Fruit fly (Drosophila melanogaster) whole organism, embryonic: ENCODE data around the gene CG43248.
A peak's percentile ranks its signal among the peaks of the same experiment; 100 is the strongest.

ENCODE experiments used
- Aef1 ChIP-seq: fragments of 200-800 bp; sonication (Bioruptor generic); IDR thresholded peaks from 3 replicates; pipeline ENCODE4 v1.3.6; 2022; ENCODE audit warnings: missing biosample characterization, missing genetic modification characterization
- Bteb2 ChIP-seq: fragments of 200-800 bp; sonication (Bioruptor generic); optimal IDR thresholded peaks from 2 replicates; lab custom pipeline; 2016; ENCODE audit warnings: missing biosample characterization, missing genetic modification characterization
- CG10321 ChIP-seq: fragments of 200-800 bp; sonication (Bioruptor generic); IDR thresholded peaks from 2 replicates; pipeline ENCODE4 v1.3.6; 2022; ENCODE audit warnings: missing biosample characterization, missing genetic modification characterization
- CG10366 ChIP-seq: fragments of 200-800 bp; sonication (Bioruptor generic); IDR thresholded peaks from 2 replicates; pipeline ENCODE4 v1.3.6; 2022; ENCODE audit warnings: missing biosample characterization, missing genetic modification characterization
- CG12942 ChIP-seq: fragments of 200-800 bp; sonication (Bioruptor generic); optimal IDR thresholded peaks from 3 replicates; lab custom pipeline; 2016; ENCODE audit warnings: missing biosample characterization, missing genetic modification characterization
- CG14050 ChIP-seq: fragments of 200-800 bp; sonication (Bioruptor generic); IDR thresholded peaks from 3 replicates; pipeline ENCODE4 v1.3.6; 2022; ENCODE audit warnings: missing biosample characterization, missing genetic modification characterization
- CG15269 ChIP-seq: fragments of 200-800 bp; sonication (Bioruptor generic); optimal IDR thresholded peaks from 2 replicates; lab custom pipeline; 2018; ENCODE audit warnings: missing biosample characterization, mild to moderate bottlenecking, missing genetic modification characterization, moderate library complexity
- CG16779 ChIP-seq: fragments of 200-800 bp; sonication (Bioruptor generic); IDR thresholded peaks from 2 replicates; pipeline ENCODE4 v1.3.6; 2022; ENCODE audit warnings: missing biosample characterization, missing genetic modification characterization
- CG16815 ChIP-seq: fragments of 200-800 bp; sonication (Bioruptor generic); optimal IDR thresholded peaks from 3 replicates; lab custom pipeline; 2017; ENCODE audit warnings: missing biosample characterization, mild to moderate bottlenecking, missing genetic modification characterization
- CG17361 ChIP-seq: fragments of 200-800 bp; sonication (Bioruptor generic); IDR thresholded peaks from 3 replicates; pipeline ENCODE4 v1.3.6; 2022; ENCODE audit warnings: missing biosample characterization, missing genetic modification characterization
- CG2202 ChIP-seq: fragments of 200-800 bp; sonication (Bioruptor generic); optimal IDR thresholded peaks from 2 replicates; lab custom pipeline; 2018; ENCODE audit warnings: missing biosample characterization, mild to moderate bottlenecking, missing genetic modification characterization
- CG30431 ChIP-seq: fragments of 200-800 bp; sonication (Bioruptor generic); optimal IDR thresholded peaks from 2 replicates; lab custom pipeline; 2017; ENCODE audit warnings: missing biosample characterization, missing genetic modification characterization
- CG32532 ChIP-seq: fragments of 200-800 bp; sonication (Bioruptor generic); IDR thresholded peaks from 2 replicates; pipeline ENCODE4 v1.3.6; 2022; ENCODE audit warnings: missing biosample characterization, missing genetic modification characterization
- CG32772 ChIP-seq: fragments of 200-800 bp; sonication (Bioruptor generic); IDR thresholded peaks from 2 replicates; pipeline ENCODE4 v1.3.6; 2022; ENCODE audit warnings: missing biosample characterization, missing genetic modification characterization
- CG3281 ChIP-seq: fragments of 200-800 bp; sonication (Bioruptor generic); optimal IDR thresholded peaks from 3 replicates; lab custom pipeline; 2017; ENCODE audit warnings: missing biosample characterization, mild to moderate bottlenecking, missing genetic modification characterization
- CG3407 ChIP-seq: fragments of 200-800 bp; sonication (Bioruptor generic); optimal IDR thresholded peaks from 2 replicates; lab custom pipeline; 2018; ENCODE audit warnings: missing biosample characterization, mild to moderate bottlenecking, missing genetic modification characterization
- CG4360 ChIP-seq: fragments of 200-800 bp; sonication (Bioruptor generic); IDR thresholded peaks from 2 replicates; pipeline ENCODE4 v1.3.6; 2022; ENCODE audit warnings: missing biosample characterization, missing genetic modification characterization
- CG4404 ChIP-seq: fragments of 200-800 bp; sonication (Bioruptor generic); IDR thresholded peaks from 2 replicates; pipeline ENCODE4 v1.3.6; 2022; ENCODE audit warnings: missing biosample characterization, missing genetic modification characterization
- CG6254 ChIP-seq: fragments of 200-800 bp; sonication (Bioruptor generic); optimal IDR thresholded peaks from 3 replicates; lab custom pipeline; 2017; ENCODE audit warnings: mild to moderate bottlenecking, missing biosample characterization, missing genetic modification reagents, missing genetic modification characterization
- CG6683 ChIP-seq: fragments of 200-800 bp; sonication (Bioruptor generic); optimal IDR thresholded peaks from 2 replicates; lab custom pipeline; 2017; ENCODE audit warnings: missing biosample characterization, mild to moderate bottlenecking, missing genetic modification characterization, missing genetic modification reagents
- CG8944 ChIP-seq: fragments of 200-800 bp; sonication (Bioruptor generic); optimal IDR thresholded peaks from 3 replicates; lab custom pipeline; 2016; ENCODE audit warnings: missing biosample characterization, missing genetic modification characterization
- CHES-1-like ChIP-seq: fragments of 200-800 bp; sonication (Bioruptor generic); optimal IDR thresholded peaks from 2 replicates; lab custom pipeline; 2016; ENCODE audit warnings: missing biosample characterization, missing genetic modification characterization
- Ets97D ChIP-seq: fragments of 200-800 bp; sonication (Bioruptor generic); optimal IDR thresholded peaks from 3 replicates; lab custom pipeline; 2016; ENCODE audit warnings: missing biosample characterization, missing genetic modification characterization
- Fer3 ChIP-seq: fragments of 200-800 bp; sonication (Bioruptor generic); optimal IDR thresholded peaks from 2 replicates; lab custom pipeline; 2018; ENCODE audit warnings: missing biosample characterization, mild to moderate bottlenecking, missing genetic modification characterization, moderate library complexity
- HmgD ChIP-seq: fragments of 200-800 bp; sonication (Bioruptor generic); optimal IDR thresholded peaks from 3 replicates; lab custom pipeline; 2016; ENCODE audit warnings: missing biosample characterization, missing genetic modification characterization
- Hmr ChIP-seq: fragments of 200-800 bp; sonication (Bioruptor generic); optimal IDR thresholded peaks from 3 replicates; lab custom pipeline; 2017; ENCODE audit warnings: mild to moderate bottlenecking, missing biosample characterization, missing genetic modification reagents, missing genetic modification characterization
- MESR4 ChIP-seq: fragments of 200-800 bp; sonication (Bioruptor generic); optimal IDR thresholded peaks from 2 replicates; lab custom pipeline; 2018; ENCODE audit warnings: missing biosample characterization, mild to moderate bottlenecking, missing genetic modification characterization, moderate library complexity
- Mes4 ChIP-seq: fragments of 200-800 bp; sonication (Bioruptor generic); optimal IDR thresholded peaks from 2 replicates; lab custom pipeline; 2016; ENCODE audit warnings: missing biosample characterization, missing genetic modification characterization
- PHDP ChIP-seq: fragments of 200-800 bp; sonication (Bioruptor generic); optimal IDR thresholded peaks from 3 replicates; lab custom pipeline; 2018; ENCODE audit warnings: missing biosample characterization, mild to moderate bottlenecking, missing genetic modification characterization, moderate library complexity
- TFAM ChIP-seq: fragments of 200-800 bp; sonication (Bioruptor generic); optimal IDR thresholded peaks from 2 replicates; lab custom pipeline; 2017; ENCODE audit warnings: missing biosample characterization, missing genetic modification characterization, inconsistent platforms
- Taf1 ChIP-seq: fragments of 200-800 bp; sonication (Bioruptor generic); IDR thresholded peaks from 2 replicates; pipeline ENCODE4 v1.3.6; 2022; ENCODE audit warnings: missing biosample characterization, missing genetic modification characterization
- Tbp ChIP-seq: fragments of >200 bp; optimal IDR thresholded peaks from 2 replicates; lab custom pipeline; 2018; ENCODE audit warnings: missing biosample characterization, missing genetic modification characterization
- chif ChIP-seq, 2 experiments: fragments of 200-800 bp; sonication (Bioruptor generic); optimal IDR thresholded peaks; 3 replicates each; lab custom pipeline; 2016; ENCODE audit warnings: missing biosample characterization in 2 of 2, missing genetic modification characterization in 2 of 2
- corto ChIP-seq: fragments of 200-800 bp; sonication (Bioruptor generic); optimal IDR thresholded peaks from 2 replicates; lab custom pipeline; 2016; ENCODE audit warnings: missing biosample characterization, mild to moderate bottlenecking, missing genetic modification characterization, moderate library complexity
- crc ChIP-seq: fragments of 200-800 bp; sonication (Bioruptor generic); optimal IDR thresholded peaks from 2 replicates; lab custom pipeline; 2016; ENCODE audit warnings: missing biosample characterization, missing genetic modification characterization
- dimm ChIP-seq: fragments of 200-800 bp; sonication (Bioruptor generic); IDR thresholded peaks from 2 replicates; pipeline ENCODE4 v1.3.6; 2022; ENCODE audit warnings: missing biosample characterization, missing genetic modification characterization
- emc ChIP-seq: fragments of 200-800 bp; sonication (Bioruptor generic); optimal IDR thresholded peaks from 2 replicates; lab custom pipeline; 2016; ENCODE audit warnings: missing biosample characterization, missing genetic modification characterization
- eve ChIP-seq, 2 experiments: fragments of >200 bp; optimal IDR thresholded peaks; 2 replicates each; lab custom pipeline; 2017; ENCODE audit warnings: missing biosample characterization in 2 of 2, missing genetic modification characterization in 2 of 2
- fu2 ChIP-seq: fragments of 200-800 bp; sonication (Bioruptor generic); optimal IDR thresholded peaks from 2 replicates; lab custom pipeline; 2016; ENCODE audit warnings: missing biosample characterization, missing genetic modification characterization
- kah ChIP-seq: fragments of 200-800 bp; sonication (Bioruptor generic); optimal IDR thresholded peaks from 2 replicates; lab custom pipeline; 2018; ENCODE audit warnings: missing biosample characterization, mild to moderate bottlenecking, missing genetic modification characterization
- klu ChIP-seq: fragments of 200-800 bp; sonication (Bioruptor generic); IDR thresholded peaks from 2 replicates; pipeline ENCODE4 v1.3.6; 2022; ENCODE audit warnings: missing biosample characterization, missing genetic modification characterization
- otp ChIP-seq: fragments of 200-800 bp; sonication (Bioruptor generic); IDR thresholded peaks from 3 replicates; pipeline ENCODE4, ENCODE4 v1.3.6; 2022; ENCODE audit warnings: missing biosample characterization, missing genetic modification characterization
- pum ChIP-seq: fragments of 200-800 bp; sonication (Bioruptor generic); optimal IDR thresholded peaks from 2 replicates; lab custom pipeline; 2016; ENCODE audit warnings: missing biosample characterization, missing genetic modification characterization
- sens-2 ChIP-seq: fragments of 200-800 bp; sonication (Bioruptor generic); IDR thresholded peaks from 2 replicates; pipeline ENCODE4 v1.3.6; 2022; ENCODE audit warnings: missing biosample characterization, missing genetic modification characterization
- shn ChIP-seq: fragments of 200-800 bp; sonication (Bioruptor generic); optimal IDR thresholded peaks from 3 replicates; lab custom pipeline; 2016; ENCODE audit warnings: missing biosample characterization, missing genetic modification characterization
- sisA ChIP-seq: fragments of 200-800 bp; sonication (Bioruptor generic); IDR thresholded peaks from 2 replicates; pipeline ENCODE4 v1.3.6; 2022; ENCODE audit warnings: missing biosample characterization, missing genetic modification characterization
- slou ChIP-seq: fragments of 200-800 bp; sonication (Bioruptor generic); optimal IDR thresholded peaks from 3 replicates; lab custom pipeline; 2016; ENCODE audit warnings: missing biosample characterization, missing genetic modification characterization
- tap ChIP-seq: fragments of 200-800 bp; optimal IDR thresholded peaks from 3 replicates; lab custom pipeline; 2019; ENCODE audit warnings: missing biosample characterization, mild to moderate bottlenecking, missing genetic modification characterization, moderate library complexity
- tin ChIP-seq: fragments of 200-800 bp; sonication (Bioruptor generic); optimal IDR thresholded peaks from 3 replicates; lab custom pipeline; 2016; ENCODE audit warnings: missing biosample characterization, missing genetic modification characterization
- toy ChIP-seq: fragments of 200-800 bp; sonication (Bioruptor generic); IDR thresholded peaks from 2 replicates; pipeline ENCODE4 v1.3.6; 2022; ENCODE audit warnings: missing biosample characterization, missing genetic modification characterization
- unpg ChIP-seq: fragments of 200-800 bp; sonication (Bioruptor generic); optimal IDR thresholded peaks from 3 replicates; lab custom pipeline; 2018; ENCODE audit warnings: missing biosample characterization, mild to moderate bottlenecking, missing genetic modification characterization, moderate library complexity

Gene CG43248

dm6 chr3L:15537916-15538581, 6.8 kb upstream of the CG43248 start (continued):
- peak; percentile 75 for TF ChIP-seq unpg (GFP tag; lab: Kevin White, UChicago)
- TF ChIP-seq tap (tag; lab: Kevin White, UChicago) = peak; percentile 33
- peak; percentile 44; the same call in 1 of the 2 replicates for TF ChIP-seq klu
- peak; percentile 16 for TF ChIP-seq fu2 (GFP tag; lab: Kevin White, UChicago)
- TF ChIP-seq CG15269 = peak; percentile 78
- TF ChIP-seq CG12942 = peak; percentile 24
- TF ChIP-seq CG10321 (GFP tag; lab: Robert Waterston, UW) = no peak
- TF ChIP-seq slou (GFP tag; lab: Kevin White, UChicago) = no peak
- peak; percentile 54 for TF ChIP-seq Fer3 (tag; lab: Kevin White, UChicago)
- TF ChIP-seq CG10366 (GFP tag; lab: Robert Waterston, UW) = peak; percentile 35; the same call in 1 of the 2 replicates
- TF ChIP-seq CG16815 (GFP tag; lab: Kevin White, UChicago) = peak; percentile 52
- peak; percentile 19 for TF ChIP-seq CG2202 (tag; lab: Kevin White, UChicago)
- TF ChIP-seq CG8944 (GFP tag; lab: Kevin White, UChicago) = peak; percentile 11
- peak; percentile 48 for TF ChIP-seq tin (GFP tag; lab: Kevin White, UChicago)
- TF ChIP-seq PHDP = peak; percentile 81
- TF ChIP-seq CHES-1-like = peak; percentile 7
- TF ChIP-seq HmgD (GFP tag; lab: Kevin White, UChicago) = no peak
- peak; percentile 41 for TF ChIP-seq kah
- peak; percentile 60 for TF ChIP-seq CG6254 (GFP tag; lab: Kevin White, UChicago)
- peak; percentile 49 for TF ChIP-seq shn (GFP tag; lab: Kevin White, UChicago)
- 0 out of 2 replicates have a peak, but pooled peaks have one; percentile 8 for TF ChIP-seq CG4360 (GFP tag; lab: Robert Waterston, UW)
- 0 out of 2 replicates have a peak, but pooled peaks have one; percentile 16 for TF ChIP-seq toy
- peak; percentile 73 for TF ChIP-seq Hmr (GFP tag; lab: Kevin White, UChicago)
- peak; percentile 8 for TF ChIP-seq crc (GFP tag; lab: Kevin White, UChicago)
- no peak for TF ChIP-seq MESR4 (GFP tag; lab: Kevin White, UChicago)
- TF ChIP-seq chif (GFP tag; optimal IDR thresholded peaks at IDR 0.05; lab: Kevin White, UChicago) = peak; percentile 59 to 70
- TF ChIP-seq Ets97D (GFP tag; lab: Kevin White, UChicago) = no peak
- no peak for TF ChIP-seq TFAM (GFP tag; lab: Kevin White, UChicago)
- TF ChIP-seq CG32532 (GFP tag; lab: Robert Waterston, UW) = no peak; the same call in 1 of the 2 replicates
- TF ChIP-seq CG3281 (GFP tag; lab: Kevin White, UChicago) = peak; percentile 70
- peak; percentile 2 for TF ChIP-seq Mes4 (GFP tag; lab: Kevin White, UChicago)
- TF ChIP-seq CG17361 = peak; percentile 90
- TF ChIP-seq sisA = no peak; the same call in none of the 2 replicates
- TF ChIP-seq dimm (GFP tag; lab: Robert Waterston, UW) = no peak
- no peak for TF ChIP-seq corto (GFP tag; lab: Kevin White, UChicago)
- TF ChIP-seq Aef1 (GFP tag; lab: Robert Waterston, UW) = 0 out of 3 replicates have a peak, but pooled peaks have one; percentile 10
- TF ChIP-seq otp = no peak
- TF ChIP-seq CG30431 = peak; percentile 29
- no peak for TF ChIP-seq CG32772 (GFP tag; lab: Robert Waterston, UW)
- peak; percentile 46 for TF ChIP-seq Bteb2 (GFP tag; lab: Kevin White, UChicago)
- no peak for TF ChIP-seq sens-2 (GFP tag; lab: Robert Waterston, UW)
- peak; percentile 55 for TF ChIP-seq CG3407 (GFP tag; lab: Kevin White, UChicago)
- no peak for TF ChIP-seq CG14050 (GFP tag; lab: Robert Waterston, UW)
- TF ChIP-seq CG6683 (GFP tag; lab: Kevin White, UChicago) = peak; percentile 6
- no peak for TF ChIP-seq Taf1 (GFP tag; lab: Robert Waterston, UW)
- TF ChIP-seq eve (GFP tag; optimal IDR thresholded peaks at IDR 0.05; lab: Kevin White, UChicago) = peak in 1 of 2 experiments; percentile 74
- TF ChIP-seq pum = peak; percentile 46
- no peak for TF ChIP-seq Tbp (GFP tag; lab: Kevin White, UChicago)
- TF ChIP-seq CG16779 (GFP tag; lab: Robert Waterston, UW) = no peak
- no peak for TF ChIP-seq emc (GFP tag; lab: Kevin White, UChicago)
- TF ChIP-seq CG4404 = peak; percentile 50
